Worm (Caenorhabditis elegans): ENCODE results near the gene che-7.

ce11 chrV:8010846-8011245, 41.8 kb upstream of the che-7 start, which contains the start of gene lmtr-2:
- TF ChIP-seq snpc-4 (tag; optimal IDR thresholded peaks at IDR 0.05) (no peak), jun-1 (tag; optimal IDR thresholded peaks at IDR 0.05) (no peak), nhr-77 (tag; optimal IDR thresholded peaks at IDR 0.05) (no peak), nhr-12 (tag; optimal IDR thresholded peaks at IDR 0.05) (no peak), ceh-82 (tag; optimal IDR thresholded peaks at IDR 0.05) (no peak)
